Worm (Caenorhabditis elegans) whole organism, L2 larva: ENCODE measurements around the gene ZK596.2.

ENCODE experiments used
- C34F6.9 ChIP-seq: fragments of 150-350 bp; optimal IDR thresholded peaks from 2 replicates; lab custom pipeline; 2014; ENCODE audit warnings: missing biosample characterization, missing genetic modification characterization
- F13H6.1 ChIP-seq: sonication (generic microtip); optimal IDR thresholded peaks from 2 replicates; lab custom pipeline; 2016; ENCODE audit warnings: missing genetic modification characterization, missing compliant biosample characterization
- R02D3.7 ChIP-seq: fragments of 150-350 bp; optimal IDR thresholded peaks from 2 replicates; lab custom pipeline; 2014; ENCODE audit warnings: missing biosample characterization, missing genetic modification characterization
- ZK546.5 ChIP-seq: sonication (generic microtip); optimal IDR thresholded peaks from 2 replicates; lab custom pipeline; 2017; ENCODE audit warnings: missing biosample characterization, missing genetic modification characterization
- ama-1 ChIP-seq: fragments of 150-350 bp; optimal IDR thresholded peaks from 2 replicates; lab custom pipeline; 2018; ENCODE audit warnings: inconsistent platforms
- blmp-1 ChIP-seq: sonication (generic microtip); optimal IDR thresholded peaks from 2 replicates; lab custom pipeline; 2017; ENCODE audit warnings: missing genetic modification characterization, mild to moderate bottlenecking, missing compliant biosample characterization, antibody characterized with exemption, moderate library complexity; ENCODE audit not compliant: insufficient read depth
- ceh-82 ChIP-seq: fragments of 150-350 bp; optimal IDR thresholded peaks from 2 replicates; lab custom pipeline; 2014; ENCODE audit warnings: missing biosample characterization, missing genetic modification characterization
- crh-2 ChIP-seq: sonication (generic microtip); optimal IDR thresholded peaks from 2 replicates; lab custom pipeline; 2017; ENCODE audit warnings: missing biosample characterization, missing genetic modification characterization
- egl-27 ChIP-seq: sonication (generic microtip); optimal IDR thresholded peaks from 3 replicates; lab custom pipeline; 2017; ENCODE audit warnings: missing biosample characterization, missing genetic modification reagents, missing genetic modification characterization
- elt-1 ChIP-seq: fragments of 150-350 bp; optimal IDR thresholded peaks from 2 replicates; lab custom pipeline; 2014; ENCODE audit warnings: missing biosample characterization, missing genetic modification characterization
- elt-3 ChIP-seq: sonication (generic microtip); optimal IDR thresholded peaks from 2 replicates; lab custom pipeline; 2017; ENCODE audit warnings: missing biosample characterization, missing genetic modification characterization
- fos-1 ChIP-seq: fragments of 150-350 bp; optimal IDR thresholded peaks from 2 replicates; lab custom pipeline; 2014; ENCODE audit warnings: missing biosample characterization, missing genetic modification characterization
- lin-13 ChIP-seq: fragments of 150-350 bp; optimal IDR thresholded peaks from 2 replicates; lab custom pipeline; 2014; ENCODE audit warnings: missing biosample characterization, missing genetic modification reagents, missing genetic modification characterization
- lin-39 ChIP-seq: fragments of 150-350 bp; optimal IDR thresholded peaks from 2 replicates; lab custom pipeline; 2014; ENCODE audit warnings: missing biosample characterization, missing genetic modification reagents, missing genetic modification characterization
- lsy-2 ChIP-seq, 2 experiments: fragments of 150-350 bp in 1 of 2; sonication (generic microtip) in 1 of 2; optimal IDR thresholded peaks; 2 replicates each; lab custom pipeline; 2014 to 2017; ENCODE audit warnings: missing biosample characterization in 2 of 2, missing genetic modification characterization in 2 of 2
- mab-5 ChIP-seq: fragments of 150-350 bp; optimal IDR thresholded peaks from 2 replicates; lab custom pipeline; 2014; ENCODE audit warnings: missing biosample characterization, missing genetic modification characterization
- mbf-1 ChIP-seq: sonication (generic microtip); optimal IDR thresholded peaks from 2 replicates; lab custom pipeline; 2017; ENCODE audit warnings: missing biosample characterization, missing genetic modification characterization
- mdl-1 ChIP-seq, 2 experiments: fragments of 150-350 bp in 1 of 2; sonication (generic microtip) in 1 of 2; optimal IDR thresholded peaks; 2 replicates each; lab custom pipeline; 2017; ENCODE audit warnings: missing biosample characterization in 2 of 2, missing genetic modification characterization in 2 of 2
- nhr-10 ChIP-seq: sonication (generic microtip); optimal IDR thresholded peaks from 2 replicates; lab custom pipeline; 2017; ENCODE audit warnings: missing biosample characterization, missing genetic modification characterization
- nhr-12 ChIP-seq: fragments of 150-350 bp; optimal IDR thresholded peaks from 2 replicates; lab custom pipeline; 2014; ENCODE audit warnings: missing biosample characterization, missing genetic modification characterization
- nhr-129 ChIP-seq: fragments of 150-350 bp; optimal IDR thresholded peaks from 2 replicates; lab custom pipeline; 2014; ENCODE audit warnings: missing biosample characterization, missing genetic modification characterization
- nhr-21 ChIP-seq: fragments of 150-350 bp; optimal IDR thresholded peaks from 2 replicates; lab custom pipeline; 2014; ENCODE audit warnings: missing biosample characterization, missing genetic modification characterization
- nhr-23 ChIP-seq: fragments of 150-350 bp; optimal IDR thresholded peaks from 2 replicates; lab custom pipeline; 2014; ENCODE audit warnings: missing biosample characterization, missing genetic modification reagents, missing genetic modification characterization
- nhr-6 ChIP-seq: fragments of 150-350 bp; optimal IDR thresholded peaks from 2 replicates; lab custom pipeline; 2014; ENCODE audit warnings: missing biosample characterization, missing genetic modification characterization
- nhr-77 ChIP-seq: fragments of 150-350 bp; optimal IDR thresholded peaks from 2 replicates; lab custom pipeline; 2014; ENCODE audit warnings: missing biosample characterization, missing genetic modification characterization
- peb-1 ChIP-seq: fragments of 150-350 bp; optimal IDR thresholded peaks from 2 replicates; lab custom pipeline; 2014; ENCODE audit warnings: missing biosample characterization, missing genetic modification characterization
- sem-4 ChIP-seq: fragments of 150-350 bp; optimal IDR thresholded peaks from 2 replicates; lab custom pipeline; 2014; ENCODE audit warnings: missing biosample characterization, missing genetic modification reagents, missing genetic modification characterization
- skn-1 ChIP-seq: sonication (generic microtip); optimal IDR thresholded peaks from 2 replicates; lab custom pipeline; 2017; ENCODE audit warnings: missing biosample characterization, missing genetic modification characterization
- sma-3 ChIP-seq: sonication (generic microtip); optimal IDR thresholded peaks from 2 replicates; lab custom pipeline; 2016; ENCODE audit warnings: missing genetic modification reagents, missing genetic modification characterization, missing compliant biosample characterization
- sma-9 ChIP-seq, 2 experiments: fragments of 150-350 bp in 1 of 2; sonication (generic microtip) in 1 of 2; optimal IDR thresholded peaks; 2 replicates each; lab custom pipeline; 2014 to 2016; ENCODE audit warnings: missing genetic modification characterization in 2 of 2, mild to moderate bottlenecking in 1 of 2, missing biosample characterization in 1 of 2, missing compliant biosample characterization in 1 of 2, missing genetic modification reagents in 1 of 2, moderate library complexity in 1 of 2
- snpc-4 ChIP-seq: fragments of 150-350 bp; optimal IDR thresholded peaks from 2 replicates; lab custom pipeline; 2014; ENCODE audit warnings: missing biosample characterization, missing genetic modification characterization
- unc-39 ChIP-seq: fragments of 150-350 bp; optimal IDR thresholded peaks from 2 replicates; lab custom pipeline; 2014; ENCODE audit warnings: missing biosample characterization, missing genetic modification characterization
- unc-55 ChIP-seq: fragments of 150-350 bp; sonication (generic microtip); optimal IDR thresholded peaks from 3 replicates; lab custom pipeline; 2014; ENCODE audit warnings: missing biosample characterization, missing genetic modification reagents, missing genetic modification characterization
- unc-62 ChIP-seq: fragments of 150-350 bp; optimal IDR thresholded peaks from 2 replicates; lab custom pipeline; 2014; ENCODE audit warnings: missing biosample characterization, missing genetic modification reagents, missing genetic modification characterization
- zag-1 ChIP-seq: fragments of 150-350 bp; optimal IDR thresholded peaks from 2 replicates; lab custom pipeline; 2014; ENCODE audit warnings: missing biosample characterization, missing genetic modification characterization
- ztf-11 ChIP-seq: sonication (generic microtip); optimal IDR thresholded peaks from 2 replicates; lab custom pipeline; 2017; ENCODE audit warnings: missing biosample characterization, missing genetic modification characterization
- ztf-4 ChIP-seq: fragments of 150-350 bp; optimal IDR thresholded peaks from 2 replicates; lab custom pipeline; 2014; ENCODE audit warnings: missing biosample characterization, missing genetic modification characterization

ZK596.2 gene

DNA sequence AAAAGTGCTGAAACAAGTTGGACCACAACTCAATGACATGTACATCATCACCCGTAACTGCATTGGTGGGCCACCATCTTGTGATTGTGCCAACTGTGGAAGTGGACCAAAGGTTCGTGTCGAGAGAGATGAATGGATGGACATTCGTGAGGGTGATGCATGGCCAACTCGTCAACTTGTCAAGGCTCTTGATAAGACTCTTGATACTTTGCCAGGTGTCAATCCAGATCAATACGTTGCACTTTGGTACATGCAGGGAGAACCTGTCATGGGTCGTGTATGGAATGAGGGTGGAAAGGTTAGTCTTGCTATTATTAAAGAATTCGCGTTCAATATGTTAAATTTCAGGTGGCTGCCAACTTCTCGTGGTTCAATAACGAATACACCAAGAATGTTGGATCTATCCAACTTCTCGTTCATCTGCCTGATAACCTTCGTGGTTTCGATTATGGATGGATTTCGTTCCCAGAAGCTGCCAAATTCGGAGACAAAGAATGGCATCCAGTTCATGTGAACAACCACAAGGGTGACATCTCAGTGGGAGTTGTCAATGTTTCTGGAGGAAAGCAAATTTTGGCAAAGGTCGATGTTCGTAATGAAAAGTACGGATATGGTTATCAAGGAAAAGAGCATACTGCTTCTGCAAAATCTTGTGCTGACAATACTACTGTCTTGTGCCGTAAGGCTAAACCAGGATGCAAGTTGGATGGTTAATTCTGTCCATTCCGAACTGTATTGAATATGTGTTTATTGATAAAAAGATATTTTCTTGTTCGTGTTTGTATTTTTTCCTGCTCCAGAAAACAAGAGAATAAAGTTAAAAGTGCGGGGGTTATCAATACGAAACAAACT is 41.5 kb upstream of the ZK596.2 start:
- TF ChIP-seq nhr-6 (tag; lab: Kevin White, UChicago) (no peak), nhr-23 (tag; lab: Kevin White, UChicago) (peak; percentile 72), egl-27 (tag; lab: Kevin White, UChicago) (no peak)

DNA sequence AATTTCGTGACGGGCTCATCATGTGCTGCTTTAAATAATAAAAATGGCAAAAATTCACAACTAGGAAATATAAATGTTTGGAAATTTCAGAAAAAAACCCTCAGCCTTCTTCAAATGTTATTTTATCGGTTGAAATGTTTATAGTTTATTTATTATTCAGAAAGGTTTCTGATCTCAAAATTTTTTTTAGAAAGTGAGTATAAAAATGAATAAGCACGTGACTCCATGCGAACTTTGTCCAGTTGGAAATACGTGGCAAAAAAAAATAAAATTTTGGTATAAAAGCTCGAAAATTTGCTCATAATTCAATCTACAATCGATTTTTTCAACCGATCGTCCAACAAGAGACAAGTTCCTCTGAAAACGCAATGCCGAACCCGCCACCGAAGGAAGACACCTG is 40.4 kb upstream of the ZK596.2 start, which contains the start of gene nsph-3.1:
Gene nsph-3.1 (plus strand): TSS at position 301 of the 400 bp plus-strand sequence.
- TF ChIP-seq ztf-4 (tag; lab: Kevin White, UChicago), result no peak
- TF ChIP-seq nhr-77 (tag; lab: Kevin White, UChicago), result no peak
- TF ChIP-seq crh-2 (tag; lab: Kevin White, UChicago), result no peak
- no peak for TF ChIP-seq unc-55
- no peak for TF ChIP-seq peb-1 (tag; lab: Kevin White, UChicago)
- TF ChIP-seq egl-27 (tag; lab: Kevin White, UChicago), result no peak

DNA sequence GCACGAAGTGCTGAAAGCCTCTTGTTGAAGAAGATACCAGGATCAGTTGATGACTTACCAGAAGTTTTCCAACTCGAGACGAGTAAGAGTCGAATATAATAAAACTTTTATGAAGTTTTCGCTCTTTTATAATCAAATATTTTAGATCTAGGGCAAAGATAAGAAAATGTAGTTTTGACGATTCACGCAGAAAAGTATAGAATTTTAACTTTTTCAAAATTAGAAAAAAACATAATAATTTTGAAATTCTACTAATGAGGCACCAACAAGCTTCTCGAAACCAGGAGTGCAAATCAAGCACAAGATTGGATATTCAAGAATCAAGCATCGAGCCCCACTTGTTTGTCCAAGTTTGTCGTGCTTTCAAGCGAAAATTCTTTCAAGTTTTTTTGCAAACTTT is 39.7 kb upstream of the ZK596.2 start, which contains the start of gene Y69E1A.1:
Gene Y69E1A.1 (minus strand): TSS at position 101 of the 400 bp plus-strand sequence.
- no peak for TF ChIP-seq nhr-21 (tag; lab: Kevin White, UChicago)

DNA sequence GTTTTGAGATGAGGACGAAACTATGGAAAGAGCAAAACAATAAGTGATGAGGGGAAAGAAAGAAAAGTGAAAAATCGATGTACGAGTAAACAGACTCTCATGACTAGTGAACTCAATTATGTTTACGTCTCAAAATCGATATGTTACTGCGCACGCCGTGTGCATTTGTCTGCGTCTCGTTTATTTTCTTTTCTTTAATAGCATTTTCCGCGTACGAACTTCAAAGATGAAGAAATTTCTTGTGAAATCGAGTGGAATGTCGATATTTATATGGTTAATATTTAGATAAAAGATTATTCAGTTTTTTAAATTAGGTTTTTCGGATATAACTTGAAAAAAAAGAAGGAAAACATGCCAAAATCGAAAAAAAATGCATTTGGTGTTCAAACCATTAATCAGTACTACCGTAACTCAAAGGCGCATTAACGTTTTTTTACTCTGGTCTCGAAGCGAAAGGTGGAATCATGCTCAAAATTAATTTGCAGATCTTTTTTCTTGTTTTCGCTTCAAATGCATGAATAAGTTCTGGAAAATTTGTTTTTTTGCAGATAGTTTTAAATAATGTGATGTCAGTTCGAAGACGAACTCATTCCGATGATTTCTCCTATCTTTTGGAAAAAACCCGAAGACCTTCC is 27.9 kb upstream of the ZK596.2 start, which contains the start of gene fic-1:
Gene fic-1 (plus strand): TSS at position 549 of the 635 bp plus-strand sequence.
- TF ChIP-seq sma-3 (GFP tag; lab: Kevin White, UChicago), result peak; percentile 22
- TF ChIP-seq ama-1 (lab: Kevin White, UChicago), result peak; percentile 24
- TF ChIP-seq crh-2 (tag; lab: Kevin White, UChicago), result peak; percentile 90
- TF ChIP-seq ztf-4 (tag; lab: Kevin White, UChicago), result peak; percentile 63
- peak; percentile 92 for TF ChIP-seq C34F6.9
- TF ChIP-seq snpc-4 (tag; lab: Kevin White, UChicago), result peak; percentile 36
- no peak for TF ChIP-seq egl-27 (tag; lab: Kevin White, UChicago)
- TF ChIP-seq unc-39 (tag; lab: Kevin White, UChicago), result no peak
- no peak for TF ChIP-seq ZK546.5 (tag; lab: Kevin White, UChicago)
- TF ChIP-seq sem-4 (tag; lab: Kevin White, UChicago), result peak; percentile 33
- TF ChIP-seq nhr-21 (tag; lab: Kevin White, UChicago), result no peak
- peak; percentile 74 for TF ChIP-seq lin-13 (GFP tag; lab: Kevin White, UChicago)
- TF ChIP-seq F13H6.1 (tag; lab: Kevin White, UChicago), result peak; percentile 44
- peak; percentile 81 for TF ChIP-seq nhr-129
- no peak for TF ChIP-seq unc-62 (GFP tag; lab: Kevin White, UChicago)
- TF ChIP-seq ceh-82 (tag; lab: Kevin White, UChicago), result no peak
- TF ChIP-seq nhr-6 (tag; lab: Kevin White, UChicago), result peak; percentile 56
- TF ChIP-seq mbf-1 (tag; lab: Kevin White, UChicago), result no peak
- TF ChIP-seq zag-1, result peak; percentile 64
- peak; percentile 84 for TF ChIP-seq sma-9 (GFP tag; optimal IDR thresholded peaks at IDR 0.05; lab: Kevin White, UChicago)
- no peak for TF ChIP-seq sma-9 (tag; optimal IDR thresholded peaks at IDR 0.05; lab: Kevin White, UChicago)
- peak; percentile 19 for TF ChIP-seq fos-1 (tag; lab: Kevin White, UChicago)
- peak; percentile 51 for TF ChIP-seq mab-5 (tag; lab: Kevin White, UChicago)
- TF ChIP-seq mdl-1 (tag; optimal IDR thresholded peaks at IDR 0.05; lab: Kevin White, UChicago), result peak; percentile 77 to 84
- peak; percentile 37 to 83 for TF ChIP-seq lsy-2 (tag; optimal IDR thresholded peaks at IDR 0.05; lab: Kevin White, UChicago)
- TF ChIP-seq skn-1 (tag; lab: Kevin White, UChicago), result peak; percentile 38
- no peak for TF ChIP-seq lin-39
- TF ChIP-seq unc-55, result peak; percentile 94

- TF ChIP-seq skn-1 (tag; lab: Kevin White, UChicago) (peak; percentile 52), snpc-4 (tag; lab: Kevin White, UChicago) (peak; percentile 89), nhr-12 (peak; percentile 38), blmp-1 (tag; lab: Kevin White, UChicago) (peak; percentile 99), unc-55 (peak; percentile 80), nhr-21 (tag; lab: Kevin White, UChicago) (peak; percentile 98), lin-39 (peak; percentile 53), ama-1 (lab: Kevin White, UChicago) (no peak), peb-1 (tag; lab: Kevin White, UChicago) (no peak), mab-5 (tag; lab: Kevin White, UChicago) (peak; percentile 92), elt-3 (no peak), sma-3 (GFP tag; lab: Kevin White, UChicago) (peak; percentile 98), zag-1 (peak; percentile 78), fos-1 (tag; lab: Kevin White, UChicago) (peak; percentile 97), unc-62 (GFP tag; lab: Kevin White, UChicago) (peak; percentile 93), lsy-2 (tag; optimal IDR thresholded peaks at IDR 0.05; lab: Kevin White, UChicago) (peak; percentile 75 to 95), elt-1 (no peak), nhr-10 (tag; lab: Kevin White, UChicago) (peak; percentile 70), C34F6.9 (peak; percentile 99), lin-13 (GFP tag; lab: Kevin White, UChicago) (peak; percentile 87), R02D3.7 (no peak), egl-27 (tag; lab: Kevin White, UChicago) (peak; percentile 97), nhr-129 (peak; percentile 98), ztf-11 (tag; lab: Kevin White, UChicago) (peak; percentile 4)
These were observed 26.9 kb upstream of the ZK596.2 start, which contains the start of gene lgg-2 for ce11 chrIV:10935853-10936491. TSS of gene lgg-2 (minus strand) at chrIV:10935903.
